Fruit fly (Drosophila melanogaster) whole organism, larva: ENCODE data around the gene CG17746.
A peak's percentile ranks its signal among the peaks of the same experiment; 100 is the strongest.

Experiments used
- noc ChIP-seq: fragments of 200-800 bp; sonication (Bioruptor generic); optimal IDR thresholded peaks from 3 replicates; lab custom pipeline; 2019; ENCODE audit warnings: missing biosample characterization, mild to moderate bottlenecking, missing genetic modification characterization, moderate library complexity

CG17746 gene

dm6 chr3L:3198447-3199402 lies 40.7 kb downstream of the CG17746 start, which contains the start of the genes CG32276 and gry:
TSS of gene CG32276 (minus strand) at chr3L:3199047.
TSS of gene gry (plus strand) at chr3L:3199090.
- peak; percentile 82 for TF ChIP-seq noc (tag; lab: Kevin White, UChicago)

- TF ChIP-seq noc (tag; lab: Kevin White, UChicago), result no peak
These were observed 41.9 kb downstream of the CG17746 start, which contains the start of gene CG14966 for dm6 chr3L:3197464-3197863. TSS of gene CG14966 (minus strand) at chr3L:3197631.

dm6 chr3L:3194059-3194458 lies 45.3 kb downstream of the CG17746 start:
- peak; percentile 93 for TF ChIP-seq noc (tag; lab: Kevin White, UChicago)

- peak; percentile 87 for TF ChIP-seq noc (tag; lab: Kevin White, UChicago)
These were observed 46.5 kb downstream of the CG17746 start, which contains the start of gene Hsp83 for dm6 chr3L:3192912-3193311. TSS of gene Hsp83 (plus strand) at chr3L:3192969.

- TF ChIP-seq noc (tag; lab: Kevin White, UChicago), result no peak
These were observed 47.0 kb downstream of the CG17746 start, which contains the start of gene CG14965 for dm6 chr3L:3192333-3192894. TSS of gene CG14965 (minus strand) at chr3L:3192491.

- no peak for TF ChIP-seq noc (tag; lab: Kevin White, UChicago)
These were observed 49.7 kb downstream of the CG17746 start, which contains the start of the genes CG42525 and CG14958 for dm6 chr3L:3189647-3190046. TSS of gene CG42525 (minus strand) at chr3L:3189747. TSS of gene CG14958 (plus strand) at chr3L:3189978.

dm6 chr3L:3187263-3187662 lies 52.1 kb downstream of the CG17746 start, which contains the start of gene CG14957:
TSS of gene CG14957 (plus strand) at chr3L:3187563.
- TF ChIP-seq noc (tag; lab: Kevin White, UChicago), result peak; percentile 39
